Fruit fly (Drosophila melanogaster) whole organism, embryonic: ENCODE data around the gene CG31268.
A peak's percentile ranks its signal among the peaks of the same experiment; 100 is the strongest.

Experiments
- Antp ChIP-seq: fragments of 200-800 bp; sonication (Bioruptor generic); optimal IDR thresholded peaks from 3 replicates; lab custom pipeline; 2016; ENCODE audit warnings: missing biosample characterization, missing genetic modification characterization
- CG10147 ChIP-seq: fragments of 200-800 bp; sonication (Bioruptor generic); optimal IDR thresholded peaks from 2 replicates; lab custom pipeline; 2019; ENCODE audit warnings: missing biosample characterization, mild to moderate bottlenecking, missing genetic modification characterization, moderate library complexity
- CG10321 ChIP-seq: fragments of 200-800 bp; sonication (Bioruptor generic); IDR thresholded peaks from 2 replicates; pipeline ENCODE4 v1.3.6; 2022; ENCODE audit warnings: missing biosample characterization, missing genetic modification characterization
- CG12071 ChIP-seq: fragments of 200-800 bp; sonication (Bioruptor generic); optimal IDR thresholded peaks from 3 replicates; lab custom pipeline; 2018; ENCODE audit warnings: missing biosample characterization, mild to moderate bottlenecking, missing genetic modification characterization
- CG12155 ChIP-seq: fragments of 200-800 bp; sonication (Bioruptor generic); optimal IDR thresholded peaks from 3 replicates; lab custom pipeline; 2016; ENCODE audit warnings: missing biosample characterization, missing genetic modification characterization
- CG12219 ChIP-seq: fragments of 200-800 bp; sonication (Bioruptor generic); optimal IDR thresholded peaks from 3 replicates; lab custom pipeline; 2018; ENCODE audit warnings: missing biosample characterization, mild to moderate bottlenecking, missing genetic modification characterization
- CG12299 ChIP-seq: fragments of 200-800 bp; sonication (Bioruptor generic); optimal IDR thresholded peaks from 2 replicates; lab custom pipeline; 2018; ENCODE audit warnings: missing biosample characterization, mild to moderate bottlenecking, missing genetic modification characterization
- CG14965 ChIP-seq: fragments of 200-800 bp; sonication (Bioruptor generic); optimal IDR thresholded peaks from 2 replicates; lab custom pipeline; 2016; ENCODE audit warnings: missing biosample characterization, missing genetic modification characterization, borderline replicate concordance
- CG15269 ChIP-seq: fragments of 200-800 bp; sonication (Bioruptor generic); optimal IDR thresholded peaks from 2 replicates; lab custom pipeline; 2018; ENCODE audit warnings: missing biosample characterization, mild to moderate bottlenecking, missing genetic modification characterization, moderate library complexity
- CG17612 ChIP-seq: fragments of 200-800 bp; sonication (Bioruptor generic); IDR thresholded peaks from 2 replicates; pipeline ENCODE4 v1.3.6; 2022; ENCODE audit warnings: missing biosample characterization, missing genetic modification characterization
- CG18011 ChIP-seq: fragments of 200-800 bp; sonication (Bioruptor generic); optimal IDR thresholded peaks from 2 replicates; lab custom pipeline; 2017; ENCODE audit warnings: missing biosample characterization, missing genetic modification characterization, mild to moderate bottlenecking, moderate library complexity, missing genotype
- CG18764 ChIP-seq: fragments of 200-800 bp; sonication (Bioruptor generic); optimal IDR thresholded peaks from 3 replicates; lab custom pipeline; 2016; ENCODE audit warnings: missing biosample characterization, missing genetic modification characterization
- CG2199 ChIP-seq: fragments of 200-800 bp; sonication (Bioruptor generic); IDR thresholded peaks from 3 replicates; pipeline ENCODE4 v1.3.6; 2022; ENCODE audit warnings: missing biosample characterization, missing genetic modification characterization
- CG32772 ChIP-seq: fragments of 200-800 bp; sonication (Bioruptor generic); IDR thresholded peaks from 2 replicates; pipeline ENCODE4 v1.3.6; 2022; ENCODE audit warnings: missing biosample characterization, missing genetic modification characterization
- CG3995 ChIP-seq: fragments of 200-800 bp; sonication (Bioruptor generic); optimal IDR thresholded peaks from 3 replicates; lab custom pipeline; 2016; ENCODE audit warnings: missing biosample characterization, missing genetic modification characterization
- D19B ChIP-seq: fragments of 200-800 bp; sonication (Bioruptor generic); optimal IDR thresholded peaks from 2 replicates; lab custom pipeline; 2017; ENCODE audit warnings: missing biosample characterization, mild to moderate bottlenecking, missing genetic modification characterization
- Doc3 ChIP-seq: fragments of 200-800 bp; sonication (Bioruptor generic); IDR thresholded peaks from 3 replicates; pipeline ENCODE4 v1.3.6; 2022; ENCODE audit warnings: missing biosample characterization, missing genetic modification characterization; ENCODE audit not compliant: partially characterized antibody
- Elba2 ChIP-seq: fragments of 200-800 bp; sonication (Bioruptor generic); optimal IDR thresholded peaks from 3 replicates; lab custom pipeline; 2016; ENCODE audit warnings: missing biosample characterization, missing genetic modification characterization
- Fer2 ChIP-seq: fragments of 200-800 bp; sonication (Bioruptor generic); optimal IDR thresholded peaks from 2 replicates; lab custom pipeline; 2018; ENCODE audit warnings: missing biosample characterization, mild to moderate bottlenecking, missing genetic modification characterization, moderate library complexity
- HLHmδ ChIP-seq: fragments of 200-800 bp; sonication (Bioruptor generic); optimal IDR thresholded peaks from 2 replicates; lab custom pipeline; 2018; ENCODE audit warnings: missing biosample characterization, mild to moderate bottlenecking, missing genetic modification characterization, moderate library complexity
- MBD-R2 ChIP-seq: fragments of 200-800 bp; sonication (Bioruptor generic); IDR thresholded peaks from 2 replicates; pipeline ENCODE4 v1.3.6; 2022; ENCODE audit warnings: missing biosample characterization, missing genetic modification characterization
- Mad ChIP-seq: fragments of 200-800 bp; sonication (Bioruptor generic); optimal IDR thresholded peaks from 2 replicates; lab custom pipeline; 2016; ENCODE audit warnings: missing biosample characterization, missing genetic modification characterization
- Nf-YB ChIP-seq: fragments of 200-800 bp; sonication (Bioruptor generic); optimal IDR thresholded peaks from 3 replicates; lab custom pipeline; 2019; ENCODE audit warnings: missing biosample characterization, mild to moderate bottlenecking, missing genetic modification characterization, moderate library complexity
- Nf-YC ChIP-seq: fragments of 200-800 bp; optimal IDR thresholded peaks from 3 replicates; lab custom pipeline; 2019; ENCODE audit warnings: missing biosample characterization, mild to moderate bottlenecking, missing genetic modification characterization, moderate library complexity
- Poxn ChIP-seq: fragments of 200-800 bp; sonication (Bioruptor generic); IDR thresholded peaks from 2 replicates; pipeline ENCODE4 v1.3.6; 2022; ENCODE audit warnings: missing biosample characterization, missing genetic modification characterization
- Trl ChIP-seq, 3 experiments: fragments of >200 bp in 2 of 3; fragments of 200-800 bp in 1 of 3; sonication (Bioruptor generic) in 1 of 3; optimal IDR thresholded peaks; 2 replicates in 1 of 3; 3 replicates in 2 of 3; lab custom pipeline; 2016 to 2017; ENCODE audit warnings: missing biosample characterization in 1 of 3, missing genetic modification characterization in 1 of 3
- bcd ChIP-seq: fragments of 200-800 bp; sonication (Bioruptor generic); optimal IDR thresholded peaks from 2 replicates; lab custom pipeline; 2017; ENCODE audit warnings: missing biosample characterization, mild to moderate bottlenecking, missing genetic modification characterization
- btn ChIP-seq: fragments of 200-800 bp; sonication (Bioruptor generic); optimal IDR thresholded peaks from 2 replicates; lab custom pipeline; 2016; ENCODE audit warnings: missing biosample characterization, missing genetic modification characterization
- chif ChIP-seq, 2 experiments: fragments of 200-800 bp; sonication (Bioruptor generic); optimal IDR thresholded peaks; 3 replicates each; lab custom pipeline; 2016; ENCODE audit warnings: missing biosample characterization in 2 of 2, missing genetic modification characterization in 2 of 2
- ems ChIP-seq: fragments of 200-800 bp; sonication (Bioruptor generic); optimal IDR thresholded peaks from 3 replicates; lab custom pipeline; 2016; ENCODE audit warnings: missing biosample characterization, missing genetic modification characterization
- eve ChIP-seq, 2 experiments: fragments of >200 bp; optimal IDR thresholded peaks; 2 replicates each; lab custom pipeline; 2017; ENCODE audit warnings: missing biosample characterization in 2 of 2, missing genetic modification characterization in 2 of 2
- fru ChIP-seq: fragments of >200 bp; optimal IDR thresholded peaks from 2 replicates; lab custom pipeline; 2017
- gem ChIP-seq: fragments of 200-800 bp; sonication (Bioruptor generic); optimal IDR thresholded peaks from 2 replicates; lab custom pipeline; 2019; ENCODE audit warnings: missing biosample characterization, mild to moderate bottlenecking, missing genetic modification characterization, moderate library complexity
- ind ChIP-seq: fragments of 200-800 bp; sonication (Bioruptor generic); optimal IDR thresholded peaks from 3 replicates; lab custom pipeline; 2016; ENCODE audit warnings: missing biosample characterization, missing genetic modification characterization
- ken ChIP-seq: fragments of 200-800 bp; sonication (Bioruptor generic); IDR thresholded peaks from 3 replicates; pipeline ENCODE4 v1.3.6; 2022; ENCODE audit warnings: missing biosample characterization, missing genetic modification characterization
- kni ChIP-seq: fragments of 200-800 bp; sonication (Bioruptor generic); optimal IDR thresholded peaks from 3 replicates; lab custom pipeline; 2017; ENCODE audit warnings: mild to moderate bottlenecking, missing biosample characterization, missing genetic modification reagents, missing genetic modification characterization
- lov ChIP-seq, 2 experiments: fragments of 200-800 bp in 1 of 2; fragments of >200 bp in 1 of 2; sonication (Bioruptor generic) in 1 of 2; IDR thresholded peaks in 1 of 2; optimal IDR thresholded peaks in 1 of 2; 2 replicates in 1 of 2; 3 replicates in 1 of 2; pipeline versions ENCODE4 v1.3.6 to Lab custom; 2017 to 2022; ENCODE audit warnings: missing biosample characterization in 1 of 2, missing genetic modification characterization in 1 of 2
- onecut ChIP-seq: fragments of 200-800 bp; sonication (Bioruptor generic); IDR thresholded peaks from 2 replicates; pipeline ENCODE4 v1.3.6; 2022; ENCODE audit warnings: missing biosample characterization, missing genetic modification characterization
- pfk ChIP-seq: fragments of 200-800 bp; sonication (Bioruptor generic); optimal IDR thresholded peaks from 2 replicates; lab custom pipeline; 2018; ENCODE audit warnings: missing biosample characterization, mild to moderate bottlenecking, missing genetic modification characterization, moderate library complexity
- psq ChIP-seq: fragments of 200-800 bp; sonication (Bioruptor generic); optimal IDR thresholded peaks from 2 replicates; lab custom pipeline; 2017; ENCODE audit warnings: missing biosample characterization, missing genetic modification characterization
- ranshi ChIP-seq: fragments of 200-800 bp; sonication (Bioruptor generic); IDR thresholded peaks from 2 replicates; pipeline ENCODE4 v1.3.6; 2022; ENCODE audit warnings: missing biosample characterization, missing genetic modification characterization
- sc ChIP-seq, 3 experiments: fragments of >200 bp in 2 of 3; fragments of 200-800 bp in 1 of 3; sonication (Bioruptor generic) in 1 of 3; optimal IDR thresholded peaks; 2 replicates in 2 of 3; 3 replicates in 1 of 3; lab custom pipeline; 2017; ENCODE audit warnings: mild to moderate bottlenecking in 1 of 3, missing biosample characterization in 1 of 3, missing genetic modification characterization in 1 of 3, missing genetic modification reagents in 1 of 3
- schlank ChIP-seq: fragments of 200-800 bp; sonication (Bioruptor generic); optimal IDR thresholded peaks from 2 replicates; lab custom pipeline; 2018; ENCODE audit warnings: missing biosample characterization, mild to moderate bottlenecking, missing genetic modification characterization
- slp2 ChIP-seq: fragments of 200-800 bp; sonication (Bioruptor generic); optimal IDR thresholded peaks from 2 replicates; lab custom pipeline; 2016; ENCODE audit warnings: missing biosample characterization, missing genetic modification characterization
- toy ChIP-seq: fragments of 200-800 bp; sonication (Bioruptor generic); IDR thresholded peaks from 2 replicates; pipeline ENCODE4 v1.3.6; 2022; ENCODE audit warnings: missing biosample characterization, missing genetic modification characterization
- vnd ChIP-seq: fragments of 200-800 bp; sonication (Bioruptor generic); IDR thresholded peaks from 3 replicates; pipeline ENCODE4 v1.3.6; 2022; ENCODE audit warnings: missing biosample characterization, missing genetic modification characterization; ENCODE audit not compliant: partially characterized antibody
- yki ChIP-seq: fragments of >200 bp; optimal IDR thresholded peaks from 3 replicates; lab custom pipeline; 2018
- zfh1 ChIP-seq: fragments of 200-800 bp; sonication (Bioruptor generic); IDR thresholded peaks from 3 replicates; pipeline ENCODE4 v1.3.6; 2022; ENCODE audit warnings: missing biosample characterization, missing genetic modification characterization

The CG31268 gene

dm6 chr3R:17078961-17079858, 47.6 kb downstream of the CG31268 start (continued):
- TF ChIP-seq Mad, result no peak
- peak in 1 of 2 experiments; percentile 14 for TF ChIP-seq Trl (optimal IDR thresholded peaks at IDR 0.05; lab: Kevin White, UChicago)
- TF ChIP-seq Trl (GFP tag; optimal IDR thresholded peaks at IDR 0.05; lab: Kevin White, UChicago), result no peak
- TF ChIP-seq fru (lab: Kevin White, UChicago), result no peak
- TF ChIP-seq CG18764 (GFP tag; lab: Kevin White, UChicago), result no peak
- TF ChIP-seq CG17612 (GFP tag; lab: Robert Waterston, UW), result no peak
- TF ChIP-seq D19B (GFP tag; lab: Kevin White, UChicago), result no peak
- no peak for TF ChIP-seq CG10321
- TF ChIP-seq Fer2, result no peak
- no peak for TF ChIP-seq ken (GFP tag; lab: Robert Waterston, UW)
- peak; percentile 3 for TF ChIP-seq ems (GFP tag; lab: Kevin White, UChicago)
- no peak for TF ChIP-seq Antp (GFP tag; lab: Kevin White, UChicago)
- TF ChIP-seq Nf-YB, result no peak
- peak; percentile 60 for TF ChIP-seq CG12299 (tag; lab: Kevin White, UChicago)
- no peak for TF ChIP-seq sc (optimal IDR thresholded peaks at IDR 0.05; lab: Kevin White, UChicago)
- no peak for TF ChIP-seq sc (GFP tag; optimal IDR thresholded peaks at IDR 0.05; lab: Kevin White, UChicago)
- TF ChIP-seq onecut (GFP tag; lab: Robert Waterston, UW), result no peak
- no peak for TF ChIP-seq yki
- no peak for TF ChIP-seq CG12155 (GFP tag; lab: Kevin White, UChicago)
- no peak for TF ChIP-seq Poxn
- TF ChIP-seq MBD-R2 (GFP tag; lab: Robert Waterston, UW), result no peak
- 0 out of 3 replicates have a peak, but pooled peaks have one; percentile 29 for TF ChIP-seq zfh1 (GFP tag; lab: Robert Waterston, UW)
- peak; percentile 67 for TF ChIP-seq CG12219 (GFP tag; lab: Kevin White, UChicago)
- peak; percentile 98 for TF ChIP-seq HLHmδ
- TF ChIP-seq vnd (GFP tag; lab: Robert Waterston, UW), result no peak
- TF ChIP-seq gem (tag; lab: Kevin White, UChicago), result no peak
- no peak for TF ChIP-seq lov (optimal IDR thresholded peaks at IDR 0.05; lab: Kevin White, UChicago)
- no peak for TF ChIP-seq lov (GFP tag; IDR thresholded peaks at IDR 0.05; lab: Robert Waterston, UW)
- peak; percentile 50 for TF ChIP-seq CG12071 (GFP tag; lab: Kevin White, UChicago)
- no peak for TF ChIP-seq btn (GFP tag; lab: Kevin White, UChicago)
- no peak for TF ChIP-seq CG3995 (GFP tag; lab: Kevin White, UChicago)
- TF ChIP-seq ranshi (GFP tag; lab: Robert Waterston, UW), result peak; percentile 18; the same call in 1 of the 2 replicates
- TF ChIP-seq ind, result no peak
- peak in 1 of 2 experiments; percentile 31 for TF ChIP-seq eve (GFP tag; optimal IDR thresholded peaks at IDR 0.05; lab: Kevin White, UChicago)
- peak; percentile 25 for TF ChIP-seq schlank (tag; lab: Kevin White, UChicago)
- no peak for TF ChIP-seq psq
- no peak for TF ChIP-seq Elba2 (GFP tag; lab: Kevin White, UChicago)
- no peak for TF ChIP-seq Nf-YC (tag; lab: Kevin White, UChicago)
- no peak for TF ChIP-seq CG14965 (GFP tag; lab: Kevin White, UChicago)
- no peak for TF ChIP-seq chif (GFP tag; optimal IDR thresholded peaks at IDR 0.05; lab: Kevin White, UChicago)
- no peak for TF ChIP-seq CG10147
- no peak for TF ChIP-seq toy (GFP tag; lab: Robert Waterston, UW)
- no peak for TF ChIP-seq CG18011 (GFP tag; lab: Kevin White, UChicago)
- TF ChIP-seq Doc3 (GFP tag; lab: Robert Waterston, UW), result no peak
- 0 out of 3 replicates have a peak, but pooled peaks have one; percentile 59 for TF ChIP-seq CG2199
- TF ChIP-seq slp2 (GFP tag; lab: Kevin White, UChicago), result no peak
- no peak for TF ChIP-seq CG32772
- peak; percentile 86 for TF ChIP-seq kni (GFP tag; lab: Kevin White, UChicago)
- TF ChIP-seq pfk (GFP tag; lab: Kevin White, UChicago), result peak; percentile 5
- TF ChIP-seq bcd (GFP tag; lab: Kevin White, UChicago), result no peak
- TF ChIP-seq CG15269 (tag; lab: Kevin White, UChicago), result no peak
